Worm (Caenorhabditis elegans): ENCODE data around the gene egl-44.

- TF ChIP-seq nhr-76 (tag; optimal IDR thresholded peaks at IDR 0.05) (no peak), nhr-11 (tag; optimal IDR thresholded peaks at IDR 0.05) (no peak)
These were observed 15.7 kb downstream of the egl-44 start, which contains the start of gene B0034.2 for ce11 chrII:5944268-5944667.

All from whole organism, L4 larva.